Fruit fly (Drosophila melanogaster) whole organism, pupa: Measurements from ENCODE around the gene CG4210.

Experiments used
- CG10348 ChIP-seq: fragments of 200-800 bp; sonication (Bioruptor generic); IDR thresholded peaks from 2 replicates; pipeline ENCODE4 v1.3.6; 2022; ENCODE audit warnings: missing biosample characterization, missing genetic modification characterization
- CG12605 ChIP-seq: fragments of 200-800 bp; sonication (Bioruptor generic); IDR thresholded peaks from 2 replicates; pipeline ENCODE4 v1.3.6; 2022; ENCODE audit warnings: missing biosample characterization, missing genetic modification characterization
- CG13204 ChIP-seq: fragments of 200-800 bp; sonication (Bioruptor generic); optimal IDR thresholded peaks from 2 replicates; lab custom pipeline; 2018; ENCODE audit warnings: missing biosample characterization, mild to moderate bottlenecking, missing genetic modification characterization, moderate library complexity
- CG14655 ChIP-seq: fragments of 200-800 bp; sonication (Bioruptor generic); optimal IDR thresholded peaks from 3 replicates; lab custom pipeline; 2017; ENCODE audit warnings: mild to moderate bottlenecking, missing biosample characterization, missing genetic modification reagents, missing genetic modification characterization
- CG15710 ChIP-seq: fragments of 200-800 bp; sonication (Bioruptor generic); optimal IDR thresholded peaks from 2 replicates; lab custom pipeline; 2018; ENCODE audit warnings: missing biosample characterization, mild to moderate bottlenecking, missing genetic modification characterization, moderate library complexity
- CG17806 ChIP-seq: fragments of 200-800 bp; sonication (Bioruptor generic); optimal IDR thresholded peaks from 2 replicates; lab custom pipeline; 2018; ENCODE audit warnings: missing biosample characterization, mild to moderate bottlenecking, missing genetic modification characterization, moderate library complexity
- CG32121 ChIP-seq: fragments of 200-800 bp; sonication (Bioruptor generic); IDR thresholded peaks from 2 replicates; pipeline ENCODE4 v1.3.6; 2022; ENCODE audit warnings: missing biosample characterization, missing genetic modification characterization
- CG34367 ChIP-seq: fragments of 200-800 bp; sonication (Bioruptor generic); optimal IDR thresholded peaks from 2 replicates; lab custom pipeline; 2018; ENCODE audit warnings: missing biosample characterization, mild to moderate bottlenecking, missing genetic modification characterization
- CG4496 ChIP-seq: fragments of 200-800 bp; sonication (Bioruptor generic); IDR thresholded peaks from 3 replicates; pipeline ENCODE4 v1.3.6; 2022; ENCODE audit warnings: missing biosample characterization, missing genetic modification characterization
- CG8159 ChIP-seq: fragments of 200-800 bp; sonication (Bioruptor generic); optimal IDR thresholded peaks from 3 replicates; lab custom pipeline; 2018; ENCODE audit warnings: missing biosample characterization, mild to moderate bottlenecking, missing genetic modification characterization, moderate library complexity
- CG8301 ChIP-seq: fragments of 200-800 bp; sonication (Bioruptor generic); optimal IDR thresholded peaks from 2 replicates; lab custom pipeline; 2018; ENCODE audit warnings: missing biosample characterization, mild to moderate bottlenecking, missing genetic modification characterization
- CG9948 ChIP-seq: fragments of 200-800 bp; sonication (Bioruptor generic); optimal IDR thresholded peaks from 2 replicates; lab custom pipeline; 2018; ENCODE audit warnings: missing biosample characterization, mild to moderate bottlenecking, missing genetic modification characterization, moderate library complexity
- D1 ChIP-seq: fragments of 200-800 bp; sonication (Bioruptor generic); optimal IDR thresholded peaks from 2 replicates; lab custom pipeline; 2018; ENCODE audit warnings: missing biosample characterization, mild to moderate bottlenecking, missing genetic modification characterization, moderate library complexity
- EcR ChIP-seq: fragments of 200-800 bp; sonication (Bioruptor generic); optimal IDR thresholded peaks from 3 replicates; lab custom pipeline; 2019; ENCODE audit warnings: missing biosample characterization, missing genetic modification characterization, mild to moderate bottlenecking, moderate library complexity, missing genetic modification reagents
- Ets98B ChIP-seq: fragments of 200-800 bp; sonication (Bioruptor generic); IDR thresholded peaks from 2 replicates; pipeline ENCODE4 v1.3.6; 2022; ENCODE audit warnings: missing biosample characterization, missing genetic modification characterization
- Pif1A ChIP-seq: fragments of 200-800 bp; sonication (Bioruptor generic); optimal IDR thresholded peaks from 3 replicates; lab custom pipeline; 2016; ENCODE audit warnings: missing biosample characterization, missing genetic modification characterization
- Pif1B ChIP-seq: fragments of 200-800 bp; sonication (Bioruptor generic); optimal IDR thresholded peaks from 3 replicates; lab custom pipeline; 2016; ENCODE audit warnings: missing biosample characterization, missing genetic modification characterization
- Snoo ChIP-seq: fragments of 200-800 bp; sonication (Bioruptor generic); optimal IDR thresholded peaks from 3 replicates; lab custom pipeline; 2017; ENCODE audit warnings: missing biosample characterization, mild to moderate bottlenecking, missing genetic modification characterization, inconsistent platforms
- fd96Ca ChIP-seq: fragments of 200-800 bp; sonication (Bioruptor generic); IDR thresholded peaks from 3 replicates; pipeline ENCODE4 v1.3.6; 2022; ENCODE audit warnings: missing biosample characterization, missing genetic modification characterization
- gl ChIP-seq: fragments of 200-800 bp; sonication (Bioruptor generic); optimal IDR thresholded peaks from 2 replicates; lab custom pipeline; 2018; ENCODE audit warnings: missing biosample characterization, mild to moderate bottlenecking, missing genetic modification characterization
- rn ChIP-seq: fragments of 200-800 bp; sonication (Bioruptor generic); IDR thresholded peaks from 2 replicates; pipeline ENCODE4 v1.3.6; 2022; ENCODE audit warnings: missing biosample characterization, missing genetic modification characterization

The CG4210 gene

DNA sequence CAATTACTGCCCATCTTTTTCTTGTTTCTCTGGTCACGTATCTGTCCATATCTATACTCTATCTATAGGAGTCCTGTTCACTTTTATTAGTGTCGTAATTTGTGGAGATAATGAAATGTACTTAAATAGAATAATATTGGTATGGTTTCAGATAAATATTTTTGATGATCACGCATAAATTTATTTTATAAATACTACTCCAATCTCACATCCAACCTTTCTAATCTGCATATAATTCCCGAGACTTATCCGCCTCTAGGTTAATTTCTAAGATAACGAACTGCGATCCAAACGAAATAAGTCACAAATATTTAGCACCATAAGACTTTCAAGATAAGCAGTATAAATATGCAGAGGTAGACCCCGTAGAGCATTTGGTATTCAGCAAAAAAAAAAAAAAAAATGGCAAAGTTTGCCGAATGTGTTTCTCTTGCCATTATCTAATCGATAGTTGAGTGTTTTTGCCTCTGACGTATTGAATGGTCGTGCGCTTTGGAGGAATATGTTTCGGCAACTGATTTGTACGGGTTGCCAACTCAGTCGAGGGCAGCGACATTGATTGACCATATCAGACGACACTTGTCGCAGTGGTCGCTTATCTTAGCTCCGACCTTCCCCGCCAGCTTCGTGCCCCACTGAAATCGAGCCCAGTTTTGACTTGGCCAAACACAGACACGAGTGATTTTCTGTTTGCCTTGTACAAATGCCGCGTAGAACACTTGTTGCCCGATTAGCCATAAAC lies 15.6 kb upstream of the CG4210 start:
- peak; percentile 52 for TF ChIP-seq EcR (GFP tag; lab: Kevin White, UChicago)
- no peak for TF ChIP-seq CG15710 (tag; lab: Kevin White, UChicago)
- no peak for TF ChIP-seq Pif1B

- no peak for TF ChIP-seq CG13204 (GFP tag; lab: Kevin White, UChicago)
- TF ChIP-seq CG4496 (GFP tag; lab: Robert Waterston, UW): peak; percentile 28; the same call in 1 of the 3 replicates
- TF ChIP-seq CG32121: no peak
- TF ChIP-seq, all 21 proteins: peak for 1
Measured at dm6 chr3R:15205223-15205622, 8.6 kb upstream of the CG4210 start.

dm6 chr3R:15206273-15206672 lies 7.5 kb upstream of the CG4210 start, which contains the start of gene Spn88Ea:
Gene Spn88Ea (minus strand): TSS chr3R:15206447.
- TF ChIP-seq CG9948 (tag; lab: Kevin White, UChicago) (no peak), EcR (GFP tag; lab: Kevin White, UChicago) (peak; percentile 20), rn (GFP tag; lab: Robert Waterston, UW) (no peak), CG10348 (GFP tag; lab: Robert Waterston, UW) (no peak), D1 (tag; lab: Kevin White, UChicago) (no peak), Ets98B (GFP tag; lab: Robert Waterston, UW) (peak; percentile 40; the same call in 1 of the 2 replicates)

DNA sequence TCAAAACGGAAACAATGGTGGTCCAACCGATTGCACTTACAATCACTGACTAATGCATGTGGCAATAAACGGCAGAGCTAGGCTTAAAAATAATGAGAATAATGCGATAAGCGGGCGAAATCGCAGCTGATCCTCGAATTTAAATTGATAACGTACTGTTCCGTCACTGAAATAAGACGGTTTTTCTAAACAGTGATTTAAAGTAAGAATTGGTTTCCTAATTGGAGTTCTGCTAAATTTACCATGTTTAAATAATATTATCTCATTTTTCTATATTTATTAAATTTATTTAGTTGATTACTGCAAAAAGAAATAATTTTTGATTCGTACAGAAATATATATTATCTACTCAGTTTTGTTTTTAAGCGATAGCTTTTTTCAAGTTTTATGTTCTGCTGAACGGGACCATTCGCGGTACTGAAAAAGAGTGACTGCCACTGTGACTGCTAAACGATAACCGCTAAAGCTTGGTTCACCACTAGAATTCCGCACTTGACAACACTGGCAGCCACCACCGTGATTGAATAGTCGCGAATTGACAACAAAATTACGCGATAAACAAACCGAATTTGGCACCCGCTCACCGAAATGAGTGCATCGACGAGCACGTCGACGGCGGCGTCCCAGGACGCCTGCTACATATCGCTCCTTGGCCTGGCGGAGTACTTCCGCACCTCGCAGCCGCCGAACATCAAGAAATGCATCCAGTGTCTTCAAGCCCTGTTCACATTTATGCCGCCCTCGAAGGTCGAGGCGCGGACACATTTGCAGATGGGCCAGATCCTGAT lies 4.9 kb upstream of the CG4210 start, which contains the start of the genes Spn88Eb and Mau2:
TSS of gene Spn88Eb (minus strand) at position 51 of the 788 bp plus-strand sequence.
TSS of gene Mau2 (plus strand) at position 493 of the 788 bp plus-strand sequence.
- TF ChIP-seq CG14655 (GFP tag; lab: Kevin White, UChicago): no peak
- peak; percentile 32 for TF ChIP-seq CG15710 (tag; lab: Kevin White, UChicago)
- TF ChIP-seq CG32121: 0 out of 2 replicates have a peak, but pooled peaks have one; percentile 24
- peak; percentile 68 for TF ChIP-seq Ets98B (GFP tag; lab: Robert Waterston, UW)
- peak; percentile 68; the same call in 2 of the 3 replicates for TF ChIP-seq fd96Ca (GFP tag; lab: Robert Waterston, UW)
- TF ChIP-seq CG17806 (tag; lab: Kevin White, UChicago): no peak
- peak; percentile 32; the same call in 1 of the 2 replicates for TF ChIP-seq rn (GFP tag; lab: Robert Waterston, UW)
- TF ChIP-seq Snoo: peak; percentile 34
- TF ChIP-seq CG8159: no peak
- TF ChIP-seq CG4496 (GFP tag; lab: Robert Waterston, UW): peak; percentile 71

DNA sequence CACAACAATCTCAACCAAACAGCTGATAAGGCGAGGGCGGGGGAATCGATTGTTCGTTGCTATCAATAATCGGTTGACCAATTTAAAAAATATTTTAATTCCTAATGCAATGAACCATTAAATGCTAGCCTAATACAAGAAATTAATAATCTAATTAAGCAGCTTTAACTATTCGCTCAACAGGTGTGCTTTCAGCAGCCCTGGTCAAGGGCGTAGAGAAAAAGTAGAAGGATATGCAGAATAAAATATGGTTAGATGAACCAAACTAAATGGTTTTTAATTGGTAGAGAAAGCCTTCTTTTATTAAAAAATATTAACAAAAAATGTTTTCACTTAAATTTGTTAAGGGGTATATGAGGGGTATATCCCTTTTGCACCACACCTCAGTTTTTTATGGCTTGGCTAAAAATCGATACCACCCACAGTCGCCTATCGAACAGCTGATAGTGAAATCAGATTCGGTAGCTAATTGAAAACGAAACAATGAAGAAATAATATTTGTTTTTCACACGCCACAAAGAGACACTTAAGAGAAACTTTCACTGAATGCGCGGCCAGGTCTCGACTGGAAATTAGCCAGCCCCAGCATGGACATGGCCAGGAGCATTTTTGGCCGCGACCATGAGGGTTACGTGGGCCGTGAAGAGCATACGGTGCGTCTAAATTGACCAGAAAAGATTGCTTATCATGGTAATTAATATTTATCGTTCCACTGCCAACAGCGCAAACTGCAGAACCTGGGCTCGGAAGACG lies 5.2 kb downstream of the CG4210 start, which contains the start of the genes SIDL and CG12241:
TSS of gene SIDL (minus strand) at position 51 of the 753 bp plus-strand sequence.
TSS of gene CG12241 (plus strand) at position 433 of the 753 bp plus-strand sequence.
- TF ChIP-seq D1 (tag; lab: Kevin White, UChicago): no peak
- TF ChIP-seq CG34367 (tag; lab: Kevin White, UChicago): no peak
- peak; percentile 97 for TF ChIP-seq CG32121
- TF ChIP-seq CG10348 (GFP tag; lab: Robert Waterston, UW): no peak
- TF ChIP-seq CG8159: peak; percentile 93
- peak; percentile 66 for TF ChIP-seq CG15710 (tag; lab: Kevin White, UChicago)
- TF ChIP-seq Pif1B: no peak
- no peak for TF ChIP-seq CG14655 (GFP tag; lab: Kevin White, UChicago)
- TF ChIP-seq CG8301 (tag; lab: Kevin White, UChicago): peak; percentile 90
- peak; percentile 77 for TF ChIP-seq gl (tag; lab: Kevin White, UChicago)
- TF ChIP-seq EcR (GFP tag; lab: Kevin White, UChicago): no peak
- TF ChIP-seq Pif1A (GFP tag; lab: Kevin White, UChicago): no peak
- TF ChIP-seq CG13204 (GFP tag; lab: Kevin White, UChicago): no peak
- TF ChIP-seq CG12605 (GFP tag; lab: Robert Waterston, UW): peak; percentile 97
- TF ChIP-seq CG4496 (GFP tag; lab: Robert Waterston, UW): peak; percentile 99
- TF ChIP-seq Ets98B (GFP tag; lab: Robert Waterston, UW): peak; percentile 98
- TF ChIP-seq fd96Ca (GFP tag; lab: Robert Waterston, UW): peak; percentile 96
- TF ChIP-seq CG17806 (tag; lab: Kevin White, UChicago): peak; percentile 92
- TF ChIP-seq Snoo: peak; percentile 95
- TF ChIP-seq CG9948 (tag; lab: Kevin White, UChicago): peak; percentile 86
- peak; percentile 98 for TF ChIP-seq rn (GFP tag; lab: Robert Waterston, UW)
